Fruit fly (Drosophila melanogaster) whole organism, embryonic: ENCODE measurements around the gene ens.

Source experiments
- CG10565 ChIP-seq: fragments of 200-800 bp; sonication (Bioruptor generic); optimal IDR thresholded peaks from 3 replicates; lab custom pipeline; 2016; ENCODE audit warnings: missing biosample characterization, mild to moderate bottlenecking, missing genetic modification characterization
- CG16813 ChIP-seq: fragments of 200-800 bp; sonication (Bioruptor generic); IDR thresholded peaks from 3 replicates; pipeline ENCODE4 v1.3.6; 2022; ENCODE audit warnings: missing biosample characterization, missing genetic modification characterization; ENCODE audit not compliant: partially characterized antibody
- CG18011 ChIP-seq: fragments of 200-800 bp; sonication (Bioruptor generic); optimal IDR thresholded peaks from 2 replicates; lab custom pipeline; 2017; ENCODE audit warnings: missing biosample characterization, missing genetic modification characterization, mild to moderate bottlenecking, moderate library complexity, missing genotype
- CG6683 ChIP-seq: fragments of 200-800 bp; sonication (Bioruptor generic); optimal IDR thresholded peaks from 2 replicates; lab custom pipeline; 2017; ENCODE audit warnings: missing biosample characterization, mild to moderate bottlenecking, missing genetic modification characterization, missing genetic modification reagents
- Chrac-16 ChIP-seq: fragments of 200-800 bp; sonication (Bioruptor generic); optimal IDR thresholded peaks from 3 replicates; lab custom pipeline; 2016; ENCODE audit warnings: missing biosample characterization, missing genetic modification characterization
- Dfd ChIP-seq, 2 experiments: fragments of >200 bp; optimal IDR thresholded peaks; 2 replicates each; lab custom pipeline; 2017; ENCODE audit warnings: missing biosample characterization in 2 of 2, missing genetic modification characterization in 2 of 2
- danr ChIP-seq: fragments of 200-800 bp; sonication (Bioruptor generic); IDR thresholded peaks from 2 replicates; pipeline ENCODE4 v1.3.6; 2022; ENCODE audit warnings: missing biosample characterization, missing genetic modification characterization

dm6 chr3L:4142064-4142463 lies 7.7 kb upstream of the ens start, which contains the start of gene CG32260:
- TF ChIP-seq CG18011: no peak
- TF ChIP-seq Chrac-16: no peak
- no peak for TF ChIP-seq CG10565 (GFP tag; lab: Kevin White, UChicago)
- TF ChIP-seq Dfd (GFP tag; optimal IDR thresholded peaks at IDR 0.05; lab: Kevin White, UChicago): no peak
- TF ChIP-seq CG6683 (GFP tag; lab: Kevin White, UChicago): no peak
- no peak for TF ChIP-seq danr
- TF ChIP-seq CG16813 (GFP tag; lab: Robert Waterston, UW): no peak
